Worm (Caenorhabditis elegans) whole organism, young adult: ENCODE data around the gene ZC190.7.

Experiments used
- F22D6.2 ChIP-seq: sonication (generic microtip); optimal IDR thresholded peaks from 2 replicates; lab custom pipeline; 2016; ENCODE audit warnings: mild to moderate bottlenecking, missing genetic modification characterization, missing compliant biosample characterization
- F23B12.7 ChIP-seq: sonication (generic microtip); optimal IDR thresholded peaks from 2 replicates; lab custom pipeline; 2017; ENCODE audit warnings: missing genetic modification characterization, mild to moderate bottlenecking, missing compliant biosample characterization, antibody characterized with exemption, moderate library complexity; ENCODE audit not compliant: insufficient read depth
- F33H1.4 ChIP-seq: fragments of 200-800 bp; sonication (Bioruptor generic); IDR thresholded peaks from 2 replicates; pipeline ENCODE4 v1.3.6; 2022; ENCODE audit warnings: missing genetic modification reagents, missing genetic modification characterization, missing compliant biosample characterization
- F52B5.7 ChIP-seq: sonication (generic microtip); optimal IDR thresholded peaks from 2 replicates; lab custom pipeline; 2016; ENCODE audit warnings: mild to moderate bottlenecking, missing genetic modification characterization, missing compliant biosample characterization
- F55B11.4 ChIP-seq: sonication (generic microtip); optimal IDR thresholded peaks from 2 replicates; lab custom pipeline; 2016; ENCODE audit warnings: missing compliant biosample characterization, missing genetic modification characterization, borderline replicate concordance; ENCODE audit not compliant: insufficient read depth
- F57C9.4 ChIP-seq: sonication (generic microtip); optimal IDR thresholded peaks from 2 replicates; lab custom pipeline; 2017; ENCODE audit warnings: mild to moderate bottlenecking, missing genetic modification characterization, missing compliant biosample characterization
- Y53G8AR.9 ChIP-seq: fragments of 200-800 bp; sonication (Bioruptor generic); conservative IDR thresholded peaks from 2 replicates; pipeline ENCODE4 v1.3.6; 2022; ENCODE audit warnings: missing genetic modification reagents, missing genetic modification characterization, missing compliant biosample characterization
- Y79H2A.3 ChIP-seq: fragments of 200-800 bp; sonication (Bioruptor generic); conservative IDR thresholded peaks from 2 replicates; pipeline ENCODE4 v1.3.6; 2022; ENCODE audit warnings: missing genetic modification reagents, missing genetic modification characterization, missing compliant biosample characterization
- ZK185.1 ChIP-seq: sonication (generic microtip); optimal IDR thresholded peaks from 2 replicates; lab custom pipeline; 2016; ENCODE audit warnings: mild to moderate bottlenecking, missing genetic modification characterization, missing compliant biosample characterization; ENCODE audit not compliant: poor library complexity, severe bottlenecking
- aptf-2 ChIP-seq: fragments of 200-800 bp; sonication (Bioruptor generic); conservative IDR thresholded peaks from 2 replicates; pipeline ENCODE4 v1.3.6; 2022; ENCODE audit warnings: missing genetic modification reagents, missing genetic modification characterization, missing compliant biosample characterization
- attf-6 ChIP-seq: fragments of 200-800 bp; sonication (Bioruptor generic); IDR thresholded peaks from 2 replicates; pipeline ENCODE4 v1.3.6; 2022; ENCODE audit warnings: missing genetic modification reagents, missing genetic modification characterization, missing compliant biosample characterization
- ccch-3 ChIP-seq: fragments of 200-800 bp; sonication (Bioruptor generic); optimal IDR thresholded peaks from 2 replicates; lab custom pipeline; 2018; ENCODE audit warnings: mild to moderate bottlenecking, missing genetic modification characterization, missing compliant biosample characterization
- cebp-1 ChIP-seq, 2 experiments: fragments of 200-800 bp in 1 of 2; sonication (Bioruptor generic) in 1 of 2; sonication (generic microtip) in 1 of 2; IDR thresholded peaks in 1 of 2; optimal IDR thresholded peaks in 1 of 2; 2 replicates each; pipeline versions ENCODE4 v1.3.6 to Lab custom; 2017 to 2022; ENCODE audit warnings: missing compliant biosample characterization in 2 of 2, missing genetic modification characterization in 2 of 2, mild to moderate bottlenecking in 1 of 2, missing genetic modification reagents in 1 of 2, moderate library complexity in 1 of 2
- ceh-100 ChIP-seq: fragments of 200-800 bp; sonication (Bioruptor generic); IDR thresholded peaks from 2 replicates; pipeline ENCODE4 v1.3.6; 2022; ENCODE audit warnings: missing genetic modification reagents, missing genetic modification characterization, missing compliant biosample characterization
- ceh-58 ChIP-seq: fragments of 200-800 bp; sonication (Bioruptor generic); IDR thresholded peaks from 2 replicates; pipeline ENCODE4 v1.3.6; 2022; ENCODE audit warnings: missing genetic modification characterization, missing compliant biosample characterization
- ceh-79 ChIP-seq: sonication (generic microtip); optimal IDR thresholded peaks from 2 replicates; lab custom pipeline; 2017; ENCODE audit warnings: mild to moderate bottlenecking, missing genetic modification characterization, missing compliant biosample characterization
- chd-7 ChIP-seq: sonication (generic microtip); optimal IDR thresholded peaks from 2 replicates; lab custom pipeline; 2016; ENCODE audit warnings: mild to moderate bottlenecking, missing genetic modification characterization, moderate library complexity, missing compliant biosample characterization
- him-1 ChIP-seq: sonication (generic microtip); optimal IDR thresholded peaks from 2 replicates; lab custom pipeline; 2016; ENCODE audit warnings: missing genotype, missing genetic modification reagents, missing genetic modification characterization, missing compliant biosample characterization
- hlh-12 ChIP-seq: sonication (generic microtip); optimal IDR thresholded peaks from 2 replicates; lab custom pipeline; 2016; ENCODE audit warnings: missing genetic modification characterization, missing compliant biosample characterization
- hrde-1 ChIP-seq: sonication (generic microtip); optimal IDR thresholded peaks from 2 replicates; lab custom pipeline; 2016; ENCODE audit warnings: missing genetic modification characterization, mild to moderate bottlenecking, missing compliant biosample characterization, moderate library complexity, missing genotype, missing genetic modification reagents, borderline replicate concordance
- hsf-1 ChIP-seq: fragments of 200-800 bp; sonication (Bioruptor generic); IDR thresholded peaks from 2 replicates; pipeline ENCODE4 v1.3.6; 2022; ENCODE audit warnings: missing genetic modification reagents, missing genetic modification characterization, missing compliant biosample characterization
- let-526 ChIP-seq: fragments of 200-800 bp; sonication (Bioruptor generic); IDR thresholded peaks from 2 replicates; pipeline ENCODE4 v1.3.6; 2022; ENCODE audit warnings: missing genetic modification reagents, missing genetic modification characterization, missing compliant biosample characterization
- lin-40 ChIP-seq: sonication (generic microtip); optimal IDR thresholded peaks from 2 replicates; lab custom pipeline; 2016; ENCODE audit warnings: missing genetic modification characterization, mild to moderate bottlenecking, missing compliant biosample characterization, missing genotype, missing genetic modification reagents
- lin-54 ChIP-seq: fragments of 200-800 bp; sonication (Bioruptor generic); optimal IDR thresholded peaks from 2 replicates; lab custom pipeline; 2018; ENCODE audit warnings: mild to moderate bottlenecking, missing genetic modification characterization, missing compliant biosample characterization
- lsl-1 ChIP-seq: fragments of 200-800 bp; sonication (Bioruptor generic); optimal IDR thresholded peaks from 2 replicates; lab custom pipeline; 2018; ENCODE audit warnings: mild to moderate bottlenecking, missing genetic modification characterization, moderate library complexity, missing compliant biosample characterization
- mcd-1 ChIP-seq: fragments of 200-800 bp; sonication (Bioruptor generic); IDR thresholded peaks from 2 replicates; pipeline ENCODE4 v1.3.6; 2022; ENCODE audit warnings: missing genetic modification reagents, missing genetic modification characterization, missing compliant biosample characterization
- mes-4 ChIP-seq: sonication (generic microtip); optimal IDR thresholded peaks from 2 replicates; lab custom pipeline; 2016; ENCODE audit warnings: missing genotype, missing genetic modification characterization, missing compliant biosample characterization
- mxl-1 ChIP-seq: sonication (generic microtip); optimal IDR thresholded peaks from 2 replicates; lab custom pipeline; 2016; ENCODE audit warnings: missing genetic modification characterization, missing compliant biosample characterization
- nhr-120 ChIP-seq: fragments of 200-800 bp; sonication (Bioruptor generic); IDR thresholded peaks from 2 replicates; pipeline ENCODE4 v1.3.6; 2022; ENCODE audit warnings: missing genetic modification characterization, missing compliant biosample characterization
- pbrm-1 ChIP-seq: fragments of 200-800 bp; sonication (Bioruptor generic); IDR thresholded peaks from 2 replicates; pipeline ENCODE4 v1.3.6; 2022; ENCODE audit warnings: missing genetic modification reagents, missing genetic modification characterization, missing compliant biosample characterization
- pha-4 ChIP-seq: fragments of 150-350 bp; sonication (generic microtip); optimal IDR thresholded peaks from 2 replicates; lab custom pipeline; 2014; ENCODE audit warnings: missing biosample characterization, missing genetic modification reagents, missing genetic modification characterization
- sea-2 ChIP-seq: fragments of 200-800 bp; sonication (Bioruptor generic); IDR thresholded peaks from 2 replicates; pipeline ENCODE4 v1.3.6; 2022; ENCODE audit warnings: missing genetic modification characterization, missing compliant biosample characterization
- snpc-1.1 ChIP-seq: sonication (generic microtip); optimal IDR thresholded peaks from 2 replicates; lab custom pipeline; 2017; ENCODE audit warnings: missing genetic modification characterization, mild to moderate bottlenecking, missing compliant biosample characterization, antibody characterized with exemption, moderate library complexity, missing genotype, missing genetic modification reagents; ENCODE audit not compliant: insufficient read depth
- sptf-2 ChIP-seq: fragments of 200-800 bp; sonication (Bioruptor generic); optimal IDR thresholded peaks from 2 replicates; lab custom pipeline; 2018; ENCODE audit warnings: mild to moderate bottlenecking, missing genetic modification characterization, missing compliant biosample characterization
- tbx-9 ChIP-seq: sonication (generic microtip); optimal IDR thresholded peaks from 2 replicates; lab custom pipeline; 2016; ENCODE audit warnings: borderline replicate concordance, missing genetic modification characterization, inconsistent platforms, missing compliant biosample characterization
- tlf-1 ChIP-seq: fragments of 200-800 bp; sonication (Bioruptor generic); optimal IDR thresholded peaks from 2 replicates; lab custom pipeline; 2018; ENCODE audit warnings: mild to moderate bottlenecking, missing genetic modification characterization, missing compliant biosample characterization
- unc-62 ChIP-seq: fragments of 150-350 bp; optimal IDR thresholded peaks from 2 replicates; lab custom pipeline; 2014; ENCODE audit warnings: missing biosample characterization, missing genetic modification reagents, missing genetic modification characterization
- zim-3 ChIP-seq: sonication (generic microtip); optimal IDR thresholded peaks from 2 replicates; lab custom pipeline; 2017; ENCODE audit warnings: mild to moderate bottlenecking, missing genetic modification characterization, moderate library complexity, missing compliant biosample characterization
- ztf-22 ChIP-seq: fragments of 200-800 bp; sonication (Bioruptor generic); optimal IDR thresholded peaks from 2 replicates; lab custom pipeline; 2018; ENCODE audit warnings: mild to moderate bottlenecking, missing genetic modification characterization, moderate library complexity, missing compliant biosample characterization
- ztf-26 ChIP-seq: sonication (generic microtip); optimal IDR thresholded peaks from 2 replicates; lab custom pipeline; 2017; ENCODE audit warnings: missing genetic modification characterization, missing compliant biosample characterization
- ztf-3 ChIP-seq: fragments of 200-800 bp; sonication (Bioruptor generic); optimal IDR thresholded peaks from 2 replicates; lab custom pipeline; 2018; ENCODE audit warnings: mild to moderate bottlenecking, missing genetic modification characterization, missing compliant biosample characterization

ZC190.7 gene

DNA sequence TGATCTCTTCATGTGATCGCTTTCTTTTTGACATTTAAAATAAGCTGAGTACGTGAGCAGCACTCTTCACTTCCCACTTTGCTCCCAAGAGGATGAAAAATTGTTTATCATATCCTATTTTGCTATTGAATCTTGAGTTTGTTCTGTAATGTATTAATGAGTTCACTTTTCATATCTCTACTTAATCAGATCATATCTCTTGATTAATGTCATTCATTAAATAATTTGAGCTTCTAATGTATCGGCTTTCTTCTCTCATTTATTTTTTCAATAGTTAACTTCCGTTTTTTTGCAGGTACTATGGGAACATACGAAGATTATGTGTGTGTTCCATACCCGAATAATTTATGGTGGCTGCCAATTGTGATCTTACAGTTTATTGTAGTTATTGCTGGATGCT, 5.6 kb downstream of the ZC190.7 start, which contains the start of gene ZC190.2:
Gene ZC190.2 (plus strand): TSS at position 301 of the 400 bp plus-strand sequence.
- TF ChIP-seq sea-2 (GFP tag; lab: Robert Waterston, UW) (no peak), him-1 (tag; lab: Kevin White, UChicago) (no peak), ceh-100 (GFP tag; lab: Robert Waterston, UW) (no peak), ccch-3 (GFP tag; lab: Kevin White, UChicago) (no peak), mxl-1 (tag; lab: Kevin White, UChicago) (no peak), hlh-12 (no peak), lin-40 (tag; lab: Kevin White, UChicago) (no peak), snpc-1.1 (tag; lab: Kevin White, UChicago) (no peak), sptf-2 (no peak), F23B12.7 (tag; lab: Kevin White, UChicago) (no peak), ztf-3 (no peak), ceh-58 (GFP tag; lab: Robert Waterston, UW) (no peak), lin-54 (no peak), hrde-1 (no peak), zim-3 (no peak), lsl-1 (GFP tag; lab: Kevin White, UChicago) (no peak), attf-6 (GFP tag; lab: Robert Waterston, UW) (no peak), let-526 (no peak)
- TF ChIP-seq, all 124 proteins: peak for 0

DNA sequence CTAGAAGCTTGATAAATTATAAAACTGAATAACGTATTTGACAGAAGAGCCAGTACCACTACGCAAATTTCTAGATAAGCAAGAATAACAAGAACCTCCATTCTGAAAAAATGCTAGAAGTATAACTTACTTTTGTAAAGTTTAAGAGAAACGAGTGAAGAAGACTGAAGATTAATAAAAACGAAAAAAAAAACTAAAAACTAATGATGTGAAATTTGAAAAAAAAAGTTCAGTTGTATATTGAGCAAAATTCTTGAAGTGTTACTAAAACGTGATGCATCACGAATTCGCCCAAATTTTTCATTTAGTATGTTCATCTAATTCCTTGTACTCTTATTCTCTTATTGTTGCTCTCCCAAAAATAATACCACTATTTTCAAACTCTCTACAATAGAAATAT, 9.5 kb downstream of the ZC190.7 start, which contains the start of gene ZC190.6:
Gene ZC190.6 (minus strand): TSS at position 101 of the 400 bp plus-strand sequence.
- TF ChIP-seq mes-4 (tag; lab: Kevin White, UChicago) (no peak), pha-4 (tag; lab: Kevin White, UChicago) (no peak), Y79H2A.3 (GFP tag; lab: Robert Waterston, UW) (no peak), lsl-1 (GFP tag; lab: Kevin White, UChicago) (no peak), pbrm-1 (GFP tag; lab: Robert Waterston, UW) (no peak), unc-62 (no peak), hsf-1 (no peak), chd-7 (tag; lab: Kevin White, UChicago) (no peak), F22D6.2 (tag; lab: Kevin White, UChicago) (no peak), mcd-1 (no peak), ztf-22 (no peak)

ce11 chrV:8673498-8673897, 13.2 kb downstream of the ZC190.7 start, which contains the start of gene ZC190.5:
Gene ZC190.5 (minus strand): TSS chrV:8673598.
- TF ChIP-seq cebp-1 (GFP tag; IDR thresholded peaks at IDR 0.05; lab: Robert Waterston, UW) (no peak), cebp-1 (tag; optimal IDR thresholded peaks at IDR 0.05; lab: Kevin White, UChicago) (no peak), F57C9.4 (tag; lab: Kevin White, UChicago) (no peak)

DNA sequence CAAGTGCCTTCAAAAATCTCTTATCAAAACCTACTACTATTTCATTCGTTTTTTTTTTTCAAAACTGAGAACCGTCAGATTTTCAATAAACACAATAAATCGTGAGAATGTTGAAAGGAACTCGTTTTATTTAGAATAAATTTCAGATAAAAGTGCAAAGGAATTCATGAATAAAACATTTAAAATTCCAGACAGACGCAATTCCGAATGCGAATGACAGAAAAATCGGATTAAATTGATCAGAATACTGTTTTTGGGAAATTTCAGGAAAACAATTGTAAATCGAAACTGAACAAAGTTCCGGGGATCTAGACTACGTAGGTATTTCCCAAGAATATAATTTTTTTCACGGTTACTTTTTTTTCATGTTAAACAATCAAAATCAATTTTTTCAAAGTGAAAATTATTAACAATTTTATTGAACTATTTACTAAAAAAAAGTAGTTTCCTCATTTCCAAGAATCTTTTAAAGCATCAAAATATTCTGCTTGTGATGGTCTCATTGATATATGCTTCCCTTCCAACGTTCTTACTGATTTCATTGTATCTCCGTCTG, 15.0 kb downstream of the ZC190.7 start:
- TF ChIP-seq ceh-100 (GFP tag; lab: Robert Waterston, UW) (no peak), tlf-1 (GFP tag; lab: Kevin White, UChicago) (no peak), ceh-79 (tag; lab: Kevin White, UChicago) (no peak), F55B11.4 (tag; lab: Kevin White, UChicago) (no peak), hsf-1 (no peak), Y53G8AR.9 (no peak), ztf-26 (no peak), tbx-9 (tag; lab: Kevin White, UChicago) (no peak), F52B5.7 (no peak), F33H1.4 (GFP tag; lab: Robert Waterston, UW) (no peak), aptf-2 (GFP tag; lab: Robert Waterston, UW) (no peak), nhr-120 (GFP tag; lab: Robert Waterston, UW) (no peak), ZK185.1 (tag; lab: Kevin White, UChicago) (no peak)
- TF ChIP-seq, all 124 proteins: peak for 0
